Fruit fly (Drosophila melanogaster) whole organism, prepupa: Measurements from ENCODE around the gene Naxe.
A peak's percentile ranks its signal among the peaks of the same experiment; 100 is the strongest.

Experiments used
- Hr39 ChIP-seq: fragments of 200-800 bp; sonication (Bioruptor generic); optimal IDR thresholded peaks from 2 replicates; lab custom pipeline; 2016; ENCODE audit warnings: missing biosample characterization, missing genetic modification characterization
- OdsH ChIP-seq: fragments of 200-800 bp; sonication (Bioruptor generic); optimal IDR thresholded peaks from 3 replicates; lab custom pipeline; 2016; ENCODE audit warnings: missing biosample characterization, missing genetic modification characterization
- Sox102F ChIP-seq: fragments of 200-800 bp; sonication (Bioruptor generic); optimal IDR thresholded peaks from 2 replicates; lab custom pipeline; 2016; ENCODE audit warnings: missing biosample characterization, mild to moderate bottlenecking, missing genetic modification characterization
- dsx ChIP-seq: fragments of 200-800 bp; optimal IDR thresholded peaks from 3 replicates; lab custom pipeline; 2019; ENCODE audit warnings: missing biosample characterization, mild to moderate bottlenecking, missing genetic modification characterization, moderate library complexity; ENCODE audit not compliant: poor library complexity, severe bottlenecking
- fd85E ChIP-seq: fragments of 200-800 bp; sonication (Bioruptor generic); optimal IDR thresholded peaks from 3 replicates; lab custom pipeline; 2016; ENCODE audit warnings: missing biosample characterization, missing genetic modification characterization
- pdm3 ChIP-seq: fragments of 200-800 bp; sonication (Bioruptor generic); optimal IDR thresholded peaks from 3 replicates; lab custom pipeline; 2016; ENCODE audit warnings: missing biosample characterization, missing genetic modification characterization
- salr ChIP-seq, 2 experiments: fragments of 200-800 bp; sonication (Bioruptor generic); optimal IDR thresholded peaks; 3 replicates each; lab custom pipeline; 2016 to 2018; ENCODE audit warnings: missing biosample characterization in 2 of 2, missing genetic modification characterization in 2 of 2, mild to moderate bottlenecking in 1 of 2

dm6 chrX:10086095-10086888, at the start of gene Naxe, which contains the start of gene RhoU:
- TF ChIP-seq pdm3 (GFP tag; lab: Kevin White, UChicago) (peak; percentile 47), OdsH (GFP tag; lab: Kevin White, UChicago) (no peak), salr (GFP tag; optimal IDR thresholded peaks at IDR 0.05; lab: Kevin White, UChicago) (no peak), fd85E (no peak), dsx (no peak), Hr39 (GFP tag; lab: Kevin White, UChicago) (peak; percentile 36), Sox102F (GFP tag; lab: Kevin White, UChicago) (no peak)
